Fruit fly (Drosophila melanogaster): ENCODE results near the gene CG7069.

DNA sequence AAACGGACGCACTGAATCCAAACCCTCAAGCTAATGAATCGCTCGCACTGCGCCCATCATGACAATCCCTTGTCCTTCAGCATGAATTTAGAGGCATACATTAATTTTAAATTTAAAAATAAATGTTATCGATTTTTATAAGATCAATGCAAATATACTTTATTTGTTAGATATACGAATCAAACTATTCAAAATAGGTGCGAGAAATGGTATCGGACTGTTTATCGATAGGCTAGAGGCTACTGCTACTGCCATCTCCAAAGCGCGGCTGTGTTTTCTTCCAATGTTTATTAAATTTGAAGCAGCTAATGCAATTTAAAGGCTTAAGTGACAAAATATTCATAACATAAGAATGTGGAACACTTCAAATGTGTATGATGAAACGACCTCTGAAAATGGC lies 8.4 kb downstream of the CG7069 start, which contains the start of gene CG43342:
- no peak for TF ChIP-seq CTCF (optimal IDR thresholded peaks at IDR 0.05)
- no peak for TF ChIP-seq CG8478 (optimal IDR thresholded peaks at IDR 0.05)

Measured in S2 (cell line).